Fruit fly (Drosophila melanogaster): Measurements from ENCODE around the gene CG7011.

The CG7011 gene

DNA sequence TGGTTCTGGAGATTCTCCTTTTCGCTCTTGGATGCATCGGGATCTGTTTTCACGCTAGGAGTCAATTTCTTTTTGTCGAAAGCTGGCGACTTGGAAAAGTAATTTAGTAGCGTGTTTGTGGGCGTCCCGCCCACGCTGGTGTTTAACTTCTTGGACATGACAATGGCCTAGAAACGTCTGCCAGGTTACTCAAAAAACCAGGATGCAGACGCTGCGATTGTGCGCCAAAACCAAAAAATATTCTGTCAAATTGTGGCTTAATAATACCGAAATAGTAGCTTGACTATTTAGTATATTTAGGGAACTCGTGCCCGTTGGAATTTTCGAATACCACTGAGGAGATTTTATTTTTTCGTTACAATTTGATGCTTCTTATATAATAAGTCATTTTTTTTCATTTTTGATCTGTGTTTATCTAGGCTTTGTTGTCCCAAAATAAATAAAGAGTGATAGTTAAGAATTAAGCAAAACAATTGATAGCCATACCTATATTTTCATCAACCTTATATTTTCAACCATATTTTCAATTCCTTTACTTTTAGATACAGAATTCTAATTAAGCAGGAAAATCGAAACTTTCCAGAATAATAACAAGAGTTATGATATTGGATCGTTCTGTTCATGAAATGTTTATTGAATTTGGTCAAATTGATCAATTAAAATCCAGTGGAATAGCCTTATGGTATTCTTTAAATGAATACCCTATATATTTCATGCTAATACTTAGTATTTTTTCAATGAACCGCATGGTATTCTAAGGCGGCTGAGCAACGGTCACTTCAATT is 4.9 kb downstream of the CG7011 start, which contains the start of the genes Msh6 and Prp31 (continued):
- TF ChIP-seq cyc (GFP tag; optimal IDR thresholded peaks at IDR 0.05) (peak; percentile 68), CG6163 (GFP tag; IDR thresholded peaks at IDR 0.05) (0 out of 3 replicates have a peak, but pooled peaks have one; percentile 52), dac (GFP tag; optimal IDR thresholded peaks at IDR 0.05) (no peak), Eip93F (GFP tag; optimal IDR thresholded peaks at IDR 0.05) (no peak), CG6276 (GFP tag; optimal IDR thresholded peaks at IDR 0.05) (no peak), svp (GFP tag) (no peak), CG8632 (GFP tag; optimal IDR thresholded peaks at IDR 0.05) (no peak), CG15336 (GFP tag; IDR thresholded peaks at IDR 0.05) (peak; percentile 46; the same call in 1 of the 2 replicates), OdsH (GFP tag; optimal IDR thresholded peaks at IDR 0.05) (no peak), CG34406 (GFP tag; optimal IDR thresholded peaks at IDR 0.05) (no peak), Lpt (GFP tag; optimal IDR thresholded peaks at IDR 0.05) (peak; percentile 19), lz (GFP tag; optimal IDR thresholded peaks at IDR 0.05) (peak; percentile 54), Ets21C (GFP tag; optimal IDR thresholded peaks at IDR 0.05) (peak; percentile 55), dsx (GFP tag; optimal IDR thresholded peaks at IDR 0.05; ENCODE audit: poor library complexity, severe bottlenecking) (no peak), Ets96B (tag; optimal IDR thresholded peaks at IDR 0.05) (peak; percentile 62), CG8119 (GFP tag; IDR thresholded peaks at IDR 0.05) (peak; percentile 48; the same call in 2 of the 3 replicates), CG1621 (tag; optimal IDR thresholded peaks at IDR 0.05) (no peak), CG31627 (GFP tag; optimal IDR thresholded peaks at IDR 0.05) (peak; percentile 80), CG3032 (tag; optimal IDR thresholded peaks at IDR 0.05) (peak; percentile 69), achi (GFP tag; optimal IDR thresholded peaks at IDR 0.05) (no peak), CG4318 (GFP tag; optimal IDR thresholded peaks at IDR 0.05) (peak; percentile 72), Gug (GFP tag; IDR thresholded peaks at IDR 0.05) (peak; percentile 15; the same call in 1 of the 2 replicates), acj6 (GFP tag; optimal IDR thresholded peaks at IDR 0.05) (no peak), fd59A (GFP tag; optimal IDR thresholded peaks at IDR 0.05) (peak; percentile 19), CG16779 (tag; optimal IDR thresholded peaks at IDR 0.05) (no peak), Sox102F (GFP tag; optimal IDR thresholded peaks at IDR 0.05) (no peak), esn (GFP tag; optimal IDR thresholded peaks at IDR 0.05) (peak; percentile 76), CG11762 (GFP tag; optimal IDR thresholded peaks at IDR 0.05; ENCODE audit: insufficient read depth) (peak; percentile 61), Hr38 (GFP tag; optimal IDR thresholded peaks at IDR 0.05) (no peak)

- TF ChIP-seq fkh (GFP tag; optimal IDR thresholded peaks at IDR 0.05) (peak; percentile 57), CG32006 (GFP tag; optimal IDR thresholded peaks at IDR 0.05) (no peak)
Measured at dm6 chr3L:15150028-15150427, 13.4 kb downstream of the CG7011 start.

DNA sequence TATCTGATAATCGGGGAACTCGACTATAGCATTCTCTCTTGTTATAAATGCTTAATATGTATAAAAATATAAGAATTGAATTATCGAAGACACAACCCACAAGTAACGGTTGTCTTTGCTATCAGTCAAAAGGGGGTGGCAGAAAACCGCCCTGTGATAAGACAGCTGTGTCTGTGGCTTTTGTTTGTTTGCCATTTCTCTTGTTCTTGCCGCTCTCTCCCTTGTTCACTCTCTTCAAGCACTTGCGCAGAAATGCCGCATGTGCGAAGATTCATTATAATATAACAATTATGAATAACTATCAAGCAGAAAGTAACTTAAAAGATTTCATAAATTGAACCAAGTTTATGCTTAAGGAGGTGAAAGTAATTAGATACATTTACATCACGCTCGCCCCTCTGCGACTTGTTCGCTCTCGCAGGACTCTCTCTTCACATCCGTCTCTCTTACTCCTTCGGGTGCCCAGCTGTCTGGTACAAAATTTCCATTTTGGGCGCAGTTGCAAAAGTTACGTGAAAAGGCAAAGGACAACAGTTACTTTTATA is 16.7 kb downstream of the CG7011 start, which contains the start of gene FucTA:
Gene FucTA, plus strand, starts transcription at position 495 of the 545 bp plus-strand sequence.
- no peak for TF ChIP-seq lz (GFP tag; optimal IDR thresholded peaks at IDR 0.05)
- TF ChIP-seq CG6163 (GFP tag; IDR thresholded peaks at IDR 0.05): no peak
- TF ChIP-seq Sox102F (GFP tag; optimal IDR thresholded peaks at IDR 0.05): no peak
- no peak for TF ChIP-seq Sox14 (GFP tag; optimal IDR thresholded peaks at IDR 0.05)
- TF ChIP-seq fd59A (GFP tag; optimal IDR thresholded peaks at IDR 0.05): no peak
- no peak for TF ChIP-seq acj6 (GFP tag; optimal IDR thresholded peaks at IDR 0.05)
- TF ChIP-seq spab (GFP tag; optimal IDR thresholded peaks at IDR 0.05): no peak
